Worm (Caenorhabditis elegans): ENCODE measurements around the gene C17H12.10.

The C17H12.10 gene

ce11 chrIV:6767240-6767639, 39.4 kb upstream of the C17H12.10 start:
- TF ChIP-seq alr-1 (tag; optimal IDR thresholded peaks at IDR 0.05) (no peak), dmd-4 (tag; optimal IDR thresholded peaks at IDR 0.05) (no peak), aly-2 (tag; optimal IDR thresholded peaks at IDR 0.05) (no peak), C34F6.9 (tag; optimal IDR thresholded peaks at IDR 0.05) (peak; percentile 94), peb-1 (tag; optimal IDR thresholded peaks at IDR 0.05) (no peak), nhr-6 (tag; optimal IDR thresholded peaks at IDR 0.05) (peak; percentile 73), crh-2 (tag; optimal IDR thresholded peaks at IDR 0.05) (peak; percentile 83), mab-5 (tag; optimal IDR thresholded peaks at IDR 0.05) (no peak), mdl-1 (tag; optimal IDR thresholded peaks at IDR 0.05) (peak in 1 of 2 experiments; percentile 44), sma-9 (GFP tag; optimal IDR thresholded peaks at IDR 0.05) (peak; percentile 58), sma-9 (tag; optimal IDR thresholded peaks at IDR 0.05) (no peak), fos-1 (tag; optimal IDR thresholded peaks at IDR 0.05) (peak; percentile 67), unc-62 (GFP tag; optimal IDR thresholded peaks at IDR 0.05) (no peak), F13H6.1 (tag; optimal IDR thresholded peaks at IDR 0.05) (peak; percentile 51), lin-13 (GFP tag; optimal IDR thresholded peaks at IDR 0.05) (peak; percentile 22), blmp-1 (tag; optimal IDR thresholded peaks at IDR 0.05; ENCODE audit: insufficient read depth) (peak; percentile 83), zag-1 (tag; optimal IDR thresholded peaks at IDR 0.05) (peak; percentile 63), lsy-2 (tag; optimal IDR thresholded peaks at IDR 0.05) (peak in 1 of 2 experiments; percentile 83), gmeb-1 (tag; optimal IDR thresholded peaks at IDR 0.05) (no peak), nhr-129 (tag; optimal IDR thresholded peaks at IDR 0.05) (peak; percentile 78), mbf-1 (tag; optimal IDR thresholded peaks at IDR 0.05) (no peak), ceh-16 (tag; optimal IDR thresholded peaks at IDR 0.05) (no peak), unc-55 (GFP tag; optimal IDR thresholded peaks at IDR 0.05) (peak; percentile 87)

- TF ChIP-seq ama-1 (optimal IDR thresholded peaks at IDR 0.05) (no peak), mdl-1 (tag; optimal IDR thresholded peaks at IDR 0.05) (no peak), fos-1 (tag; optimal IDR thresholded peaks at IDR 0.05) (peak; percentile 24)
Observed at ce11 chrIV:6770407-6770883, 36.2 kb upstream of the C17H12.10 start, which contains the start of gene anat-1. Gene anat-1 (plus strand): TSS chrIV:6770833.

- TF ChIP-seq unc-39 (tag; optimal IDR thresholded peaks at IDR 0.05) (no peak), mbf-1 (tag; optimal IDR thresholded peaks at IDR 0.05) (no peak), blmp-1 (tag; optimal IDR thresholded peaks at IDR 0.05; ENCODE audit: insufficient read depth) (no peak), nhr-25 (tag; optimal IDR thresholded peaks at IDR 0.05) (no peak)
Observed at ce11 chrIV:6771556-6771955, 35.0 kb upstream of the C17H12.10 start.

- TF ChIP-seq ztf-4 (tag; optimal IDR thresholded peaks at IDR 0.05) (no peak), nhr-237 (tag; optimal IDR thresholded peaks at IDR 0.05) (no peak), ama-1 (optimal IDR thresholded peaks at IDR 0.05) (no peak), mab-5 (tag; optimal IDR thresholded peaks at IDR 0.05) (no peak), lsy-2 (tag; optimal IDR thresholded peaks at IDR 0.05) (no peak), ZK546.5 (tag; optimal IDR thresholded peaks at IDR 0.05) (no peak), mdl-1 (tag; optimal IDR thresholded peaks at IDR 0.05) (no peak), sma-3 (GFP tag; optimal IDR thresholded peaks at IDR 0.05) (no peak), alr-1 (tag; optimal IDR thresholded peaks at IDR 0.05) (no peak)
Observed at ce11 chrIV:6777156-6777555, 29.4 kb upstream of the C17H12.10 start.

ce11 chrIV:6785151-6785550, 21.4 kb upstream of the C17H12.10 start, which contains the start of gene dyci-1:
Gene dyci-1 (minus strand): TSS chrIV:6785272.
- TF ChIP-seq unc-39 (tag; optimal IDR thresholded peaks at IDR 0.05) (no peak), mdl-1 (tag; optimal IDR thresholded peaks at IDR 0.05) (no peak), egl-27 (tag; optimal IDR thresholded peaks at IDR 0.05) (no peak), peb-1 (tag; optimal IDR thresholded peaks at IDR 0.05) (no peak), C34F6.9 (tag; optimal IDR thresholded peaks at IDR 0.05) (peak; percentile 2), nhr-129 (tag; optimal IDR thresholded peaks at IDR 0.05) (peak; percentile 70), fos-1 (tag; optimal IDR thresholded peaks at IDR 0.05) (peak; percentile 27), aly-2 (tag; optimal IDR thresholded peaks at IDR 0.05) (no peak), unc-62 (GFP tag; optimal IDR thresholded peaks at IDR 0.05) (no peak), F13H6.1 (tag; optimal IDR thresholded peaks at IDR 0.05) (peak; percentile 71), sma-9 (GFP tag; optimal IDR thresholded peaks at IDR 0.05) (peak; percentile 7), sma-9 (tag; optimal IDR thresholded peaks at IDR 0.05) (no peak)

ce11 chrIV:6785873-6786272, 20.7 kb upstream of the C17H12.10 start:
- no peak for TF ChIP-seq elt-1 (tag; optimal IDR thresholded peaks at IDR 0.05)
- peak; percentile 88 for TF ChIP-seq sem-4 (tag; optimal IDR thresholded peaks at IDR 0.05)
- TF ChIP-seq unc-62 (GFP tag; optimal IDR thresholded peaks at IDR 0.05): no peak
- TF ChIP-seq nhr-21 (tag; optimal IDR thresholded peaks at IDR 0.05): no peak
- TF ChIP-seq crh-2 (tag; optimal IDR thresholded peaks at IDR 0.05): peak; percentile 98
- TF ChIP-seq unc-39 (tag; optimal IDR thresholded peaks at IDR 0.05): no peak
- TF ChIP-seq lsy-2 (tag; optimal IDR thresholded peaks at IDR 0.05): peak; percentile 53 to 78
- TF ChIP-seq zag-1 (tag; optimal IDR thresholded peaks at IDR 0.05): peak; percentile 2
- TF ChIP-seq alr-1 (tag; optimal IDR thresholded peaks at IDR 0.05): no peak
- TF ChIP-seq dmd-4 (tag; optimal IDR thresholded peaks at IDR 0.05): no peak
- TF ChIP-seq ama-1 (optimal IDR thresholded peaks at IDR 0.05): peak; percentile 49
- no peak for TF ChIP-seq blmp-1 (tag; optimal IDR thresholded peaks at IDR 0.05; ENCODE audit: insufficient read depth)
- peak; percentile 32 for TF ChIP-seq nhr-25 (tag; optimal IDR thresholded peaks at IDR 0.05)
- TF ChIP-seq nhr-10 (tag; optimal IDR thresholded peaks at IDR 0.05): no peak
- peak; percentile 52 for TF ChIP-seq egl-27 (tag; optimal IDR thresholded peaks at IDR 0.05)
- peak; percentile 56 for TF ChIP-seq lin-13 (GFP tag; optimal IDR thresholded peaks at IDR 0.05)
- TF ChIP-seq mbf-1 (tag; optimal IDR thresholded peaks at IDR 0.05): no peak
- TF ChIP-seq Y55F3AM.14 (GFP tag; optimal IDR thresholded peaks at IDR 0.05): peak; percentile 52
- no peak for TF ChIP-seq ztf-1 (GFP tag; conservative IDR thresholded peaks at IDR 0.05)
- TF ChIP-seq mdl-1 (tag; optimal IDR thresholded peaks at IDR 0.05): peak in 1 of 2 experiments; percentile 20
- TF ChIP-seq nhr-237 (tag; optimal IDR thresholded peaks at IDR 0.05): no peak
- TF ChIP-seq lin-11 (tag; optimal IDR thresholded peaks at IDR 0.05): no peak
- TF ChIP-seq peb-1 (tag; optimal IDR thresholded peaks at IDR 0.05): no peak
- TF ChIP-seq fos-1 (tag; optimal IDR thresholded peaks at IDR 0.05): peak; percentile 71
- TF ChIP-seq mab-5 (tag; optimal IDR thresholded peaks at IDR 0.05): peak; percentile 18
